Fruit fly (Drosophila melanogaster) Kc167 (cell line): ENCODE results near the gene Drgx.

ENCODE experiments used
- Sin3A ChIP-seq: fragments of >200 bp; optimal IDR thresholded peaks from 2 replicates; lab custom pipeline; 2018; ENCODE audit warnings: missing external identifiers
- h ChIP-seq: fragments of >200 bp; optimal IDR thresholded peaks from 3 replicates; lab custom pipeline; 2018; ENCODE audit warnings: missing external identifiers

- TF ChIP-seq h (lab: Kevin White, UChicago) (no peak), Sin3A (lab: Kevin White, UChicago) (no peak)
Measured at dm6 chr2L:3624784-3625183, 37.8 kb upstream of the Drgx start.
